Worm (Caenorhabditis elegans): ENCODE data around the gene F33G12.6.

Gene F33G12.6

DNA sequence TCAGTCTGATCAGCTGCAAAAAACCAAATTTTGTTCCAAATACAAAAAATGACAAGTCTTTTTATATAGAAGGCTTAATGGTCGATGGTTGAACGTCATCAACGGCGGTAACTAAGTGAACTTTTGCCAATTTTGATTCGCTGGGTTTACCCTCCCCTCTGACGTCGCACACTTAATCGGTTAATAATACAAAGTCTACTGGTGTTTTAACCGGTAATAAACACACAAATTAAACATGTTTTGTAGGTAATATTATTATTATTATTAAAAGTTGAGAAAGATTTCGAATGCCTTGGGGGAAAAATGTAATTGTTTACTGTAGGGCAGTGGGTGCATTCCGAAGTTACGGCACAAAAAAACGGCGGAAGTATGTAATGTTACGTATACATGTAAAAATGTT lies 11.0 kb downstream of the F33G12.6 start, which contains the start of gene pho-12:
pho-12 (minus strand) TSS at position 101 of the 400 bp plus-strand sequence.
- TF ChIP-seq fos-1 (tag; optimal IDR thresholded peaks at IDR 0.05) (no peak), nhr-11 (tag; optimal IDR thresholded peaks at IDR 0.05) (no peak), lin-39 (tag; optimal IDR thresholded peaks at IDR 0.05) (no peak), egl-5 (tag; optimal IDR thresholded peaks at IDR 0.05) (no peak), ceh-16 (tag; optimal IDR thresholded peaks at IDR 0.05) (no peak), sea-2 (GFP tag; optimal IDR thresholded peaks at IDR 0.05) (no peak), nhr-43 (tag; optimal IDR thresholded peaks at IDR 0.05; ENCODE audit: poor library complexity, severe bottlenecking) (no peak), daf-12 (tag; optimal IDR thresholded peaks at IDR 0.05) (no peak), fkh-2 (tag; optimal IDR thresholded peaks at IDR 0.05) (no peak), lsy-12 (tag; optimal IDR thresholded peaks at IDR 0.05) (no peak), tbx-2 (tag; optimal IDR thresholded peaks at IDR 0.05) (no peak), ztf-11 (tag; optimal IDR thresholded peaks at IDR 0.05) (no peak), mml-1 (tag; optimal IDR thresholded peaks at IDR 0.05) (no peak), elt-2 (tag; optimal IDR thresholded peaks at IDR 0.05) (no peak), ZK546.5 (tag; optimal IDR thresholded peaks at IDR 0.05) (no peak), egl-27 (tag; optimal IDR thresholded peaks at IDR 0.05) (no peak), eor-1 (tag; optimal IDR thresholded peaks at IDR 0.05) (no peak), nhr-77 (tag; optimal IDR thresholded peaks at IDR 0.05) (no peak), R02D3.7 (tag; optimal IDR thresholded peaks at IDR 0.05) (no peak)

DNA sequence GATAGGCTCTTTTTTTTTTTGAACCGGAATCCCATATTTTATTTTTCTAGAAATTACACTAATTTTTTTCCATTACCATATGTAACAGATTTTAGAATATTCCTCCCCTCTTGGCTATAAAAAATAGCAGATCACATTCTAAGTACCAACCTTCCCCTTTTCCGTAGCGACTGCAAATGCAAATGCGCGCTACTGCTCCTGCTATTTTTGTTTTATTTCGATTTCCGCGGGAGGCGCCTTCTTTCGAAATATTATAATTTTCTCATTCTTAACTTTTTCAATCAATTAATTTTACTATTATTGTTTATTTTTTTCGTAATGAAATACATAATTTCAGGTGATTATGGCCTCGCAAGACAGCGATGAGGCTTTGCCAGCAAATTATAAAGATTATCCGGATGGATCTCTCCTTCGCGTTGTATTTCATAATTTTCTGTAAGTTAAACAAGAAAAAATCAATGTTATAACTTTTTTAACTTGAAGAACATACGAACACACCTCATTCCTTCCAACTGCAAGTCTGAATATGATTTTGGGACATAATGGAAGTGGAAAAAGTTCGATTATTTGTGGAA lies 12.2 kb downstream of the F33G12.6 start, which contains the start of gene smc-5:
smc-5 (plus strand) TSS at position 332 of the 575 bp plus-strand sequence.
- no peak for TF ChIP-seq nhr-237 (tag; optimal IDR thresholded peaks at IDR 0.05)
- TF ChIP-seq nhr-23 (tag; optimal IDR thresholded peaks at IDR 0.05) = peak; percentile 80
- peak; percentile 81 for TF ChIP-seq nfya-1 (tag; optimal IDR thresholded peaks at IDR 0.05; ENCODE audit: insufficient read depth)
- TF ChIP-seq jun-1 (tag; optimal IDR thresholded peaks at IDR 0.05) = peak; percentile 2
- TF ChIP-seq sea-2 (GFP tag; optimal IDR thresholded peaks at IDR 0.05) = no peak
- peak; percentile 23 for TF ChIP-seq R02D3.7 (tag; optimal IDR thresholded peaks at IDR 0.05)
- TF ChIP-seq lin-39 (tag; optimal IDR thresholded peaks at IDR 0.05) = peak; percentile 16
- peak; percentile 86 for TF ChIP-seq snpc-4 (tag; optimal IDR thresholded peaks at IDR 0.05)
- no peak for TF ChIP-seq nhr-12 (tag; optimal IDR thresholded peaks at IDR 0.05)
- TF ChIP-seq pqm-1 (tag; optimal IDR thresholded peaks at IDR 0.05) = peak; percentile 36
- TF ChIP-seq nhr-43 (tag; optimal IDR thresholded peaks at IDR 0.05; ENCODE audit: poor library complexity, severe bottlenecking) = peak; percentile 51
- TF ChIP-seq egl-27 (tag; optimal IDR thresholded peaks at IDR 0.05) = no peak
- peak; percentile 74 for TF ChIP-seq egl-5 (tag; optimal IDR thresholded peaks at IDR 0.05)
- peak; percentile 57 for TF ChIP-seq skn-1 (tag; optimal IDR thresholded peaks at IDR 0.05)
- no peak for TF ChIP-seq mml-1 (tag; optimal IDR thresholded peaks at IDR 0.05)
- TF ChIP-seq fkh-10 (GFP tag; optimal IDR thresholded peaks at IDR 0.05) = peak; percentile 13
- no peak for TF ChIP-seq mdl-1 (tag; optimal IDR thresholded peaks at IDR 0.05)
- peak; percentile 90 for TF ChIP-seq lin-15B (tag; optimal IDR thresholded peaks at IDR 0.05)
- TF ChIP-seq ceh-9 (tag; optimal IDR thresholded peaks at IDR 0.05) = no peak
- no peak for TF ChIP-seq fos-1 (tag; optimal IDR thresholded peaks at IDR 0.05)

DNA sequence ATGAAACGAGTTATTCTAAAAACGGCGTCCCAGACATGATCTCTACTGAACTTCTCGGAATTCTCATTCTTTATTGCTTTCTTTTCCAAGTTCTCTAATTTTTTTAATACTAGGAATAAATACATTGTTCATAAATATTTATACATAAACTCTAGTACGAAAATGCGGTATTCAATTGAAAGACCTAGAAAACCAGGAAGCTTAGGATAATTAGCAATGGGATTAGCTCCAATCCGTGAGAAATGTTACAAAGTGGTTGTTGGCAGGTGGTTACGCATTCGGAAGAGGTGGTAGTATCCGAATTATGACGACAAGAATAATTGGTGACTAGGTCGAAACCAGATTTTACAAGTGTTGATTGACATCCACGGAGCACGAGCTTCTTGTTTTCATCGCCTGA lies 17.3 kb downstream of the F33G12.6 start:
- TF ChIP-seq nhr-67 (tag; optimal IDR thresholded peaks at IDR 0.05) (no peak), skn-1 (tag; optimal IDR thresholded peaks at IDR 0.05) (no peak), ceh-16 (tag; optimal IDR thresholded peaks at IDR 0.05) (no peak), unc-62 (GFP tag; optimal IDR thresholded peaks at IDR 0.05) (no peak), nhr-76 (tag; optimal IDR thresholded peaks at IDR 0.05) (no peak), nhr-12 (tag; optimal IDR thresholded peaks at IDR 0.05) (no peak), elt-3 (tag; optimal IDR thresholded peaks at IDR 0.05) (no peak), egl-5 (tag; optimal IDR thresholded peaks at IDR 0.05) (no peak), pqm-1 (tag; optimal IDR thresholded peaks at IDR 0.05) (no peak), fos-1 (tag; optimal IDR thresholded peaks at IDR 0.05) (no peak), tbx-2 (tag; optimal IDR thresholded peaks at IDR 0.05) (no peak), unc-39 (tag; optimal IDR thresholded peaks at IDR 0.05) (no peak), lsy-12 (tag; optimal IDR thresholded peaks at IDR 0.05) (no peak)

ce11 chrII:5067927-5068326 lies 18.2 kb downstream of the F33G12.6 start, which contains the start of gene C27A2.8:
C27A2.8 (minus strand) TSS chrII:5068043.
- TF ChIP-seq R02D3.7 (tag; optimal IDR thresholded peaks at IDR 0.05) (no peak), ama-1 (optimal IDR thresholded peaks at IDR 0.05) (no peak), nhr-12 (tag; optimal IDR thresholded peaks at IDR 0.05) (no peak), ztf-4 (tag; optimal IDR thresholded peaks at IDR 0.05) (no peak), ztf-11 (tag; optimal IDR thresholded peaks at IDR 0.05) (no peak), ceh-9 (tag; optimal IDR thresholded peaks at IDR 0.05) (no peak), nhr-67 (tag; optimal IDR thresholded peaks at IDR 0.05) (no peak), eor-1 (tag; optimal IDR thresholded peaks at IDR 0.05) (no peak), fos-1 (tag; optimal IDR thresholded peaks at IDR 0.05) (no peak), sea-2 (GFP tag; optimal IDR thresholded peaks at IDR 0.05) (no peak), ZK546.5 (tag; optimal IDR thresholded peaks at IDR 0.05) (no peak), nfya-1 (tag; optimal IDR thresholded peaks at IDR 0.05; ENCODE audit: insufficient read depth) (no peak)

Data from whole organism, L3 larva.